Worm (Caenorhabditis elegans) whole organism, midembryonic: ENCODE results near the gene aps-1.

ENCODE experiments used
- klf-2 ChIP-seq: fragments of 200-800 bp; sonication (Bioruptor generic); conservative IDR thresholded peaks from 2 replicates; pipeline ENCODE4 v1.3.6; 2022; ENCODE audit warnings: missing genetic modification reagents, missing genetic modification characterization, missing compliant biosample characterization
- med-1 ChIP-seq: sonication (generic microtip); optimal IDR thresholded peaks from 2 replicates; lab custom pipeline; 2017; ENCODE audit warnings: missing genetic modification characterization, mild to moderate bottlenecking, missing compliant biosample characterization, antibody characterized with exemption, missing genetic modification reagents; ENCODE audit not compliant: insufficient read depth
- ref-1 ChIP-seq: fragments of 200-800 bp; sonication (Bioruptor generic); conservative IDR thresholded peaks from 2 replicates; pipeline ENCODE4 v1.3.6; 2022; ENCODE audit warnings: missing genetic modification reagents, missing genetic modification characterization, missing compliant biosample characterization
- ztf-23 ChIP-seq: fragments of 200-800 bp; sonication (Bioruptor generic); IDR thresholded peaks from 2 replicates; pipeline ENCODE4 v1.3.6; 2022; ENCODE audit warnings: missing genetic modification reagents, missing genetic modification characterization, missing compliant biosample characterization
- ztf-29 ChIP-seq: fragments of 200-800 bp; sonication (Bioruptor generic); IDR thresholded peaks from 2 replicates; pipeline ENCODE4 v1.3.6; 2022; ENCODE audit warnings: missing genetic modification reagents, missing genetic modification characterization, missing compliant biosample characterization

ce11 chrV:5991490-5992069 lies 26.2 kb upstream of the aps-1 start:
- TF ChIP-seq ztf-23 (GFP tag; lab: Robert Waterston, UW) (no peak), med-1 (GFP tag; lab: Kevin White, UChicago) (no peak), klf-2 (GFP tag; lab: Robert Waterston, UW) (no peak), ztf-29 (GFP tag; lab: Robert Waterston, UW) (no peak), ref-1 (GFP tag; lab: Robert Waterston, UW) (no peak)
